Fruit fly (Drosophila melanogaster) whole organism, pupa: Measurements from ENCODE around the gene ppk23.
A peak's percentile ranks its signal among the peaks of the same experiment; 100 is the strongest.

ENCODE experiments used
- CG10348 ChIP-seq: fragments of 200-800 bp; sonication (Bioruptor generic); IDR thresholded peaks from 2 replicates; pipeline ENCODE4 v1.3.6; 2022; ENCODE audit warnings: missing biosample characterization, missing genetic modification characterization
- CG12605 ChIP-seq: fragments of 200-800 bp; sonication (Bioruptor generic); IDR thresholded peaks from 2 replicates; pipeline ENCODE4 v1.3.6; 2022; ENCODE audit warnings: missing biosample characterization, missing genetic modification characterization
- CG13204 ChIP-seq: fragments of 200-800 bp; sonication (Bioruptor generic); optimal IDR thresholded peaks from 2 replicates; lab custom pipeline; 2018; ENCODE audit warnings: missing biosample characterization, mild to moderate bottlenecking, missing genetic modification characterization, moderate library complexity
- CG14655 ChIP-seq: fragments of 200-800 bp; sonication (Bioruptor generic); optimal IDR thresholded peaks from 3 replicates; lab custom pipeline; 2017; ENCODE audit warnings: mild to moderate bottlenecking, missing biosample characterization, missing genetic modification reagents, missing genetic modification characterization
- CG15710 ChIP-seq: fragments of 200-800 bp; sonication (Bioruptor generic); optimal IDR thresholded peaks from 2 replicates; lab custom pipeline; 2018; ENCODE audit warnings: missing biosample characterization, mild to moderate bottlenecking, missing genetic modification characterization, moderate library complexity
- CG17806 ChIP-seq: fragments of 200-800 bp; sonication (Bioruptor generic); optimal IDR thresholded peaks from 2 replicates; lab custom pipeline; 2018; ENCODE audit warnings: missing biosample characterization, mild to moderate bottlenecking, missing genetic modification characterization, moderate library complexity
- CG32121 ChIP-seq: fragments of 200-800 bp; sonication (Bioruptor generic); IDR thresholded peaks from 2 replicates; pipeline ENCODE4 v1.3.6; 2022; ENCODE audit warnings: missing biosample characterization, missing genetic modification characterization
- CG34367 ChIP-seq: fragments of 200-800 bp; sonication (Bioruptor generic); optimal IDR thresholded peaks from 2 replicates; lab custom pipeline; 2018; ENCODE audit warnings: missing biosample characterization, mild to moderate bottlenecking, missing genetic modification characterization
- CG4496 ChIP-seq: fragments of 200-800 bp; sonication (Bioruptor generic); IDR thresholded peaks from 3 replicates; pipeline ENCODE4 v1.3.6; 2022; ENCODE audit warnings: missing biosample characterization, missing genetic modification characterization
- CG8159 ChIP-seq: fragments of 200-800 bp; sonication (Bioruptor generic); optimal IDR thresholded peaks from 3 replicates; lab custom pipeline; 2018; ENCODE audit warnings: missing biosample characterization, mild to moderate bottlenecking, missing genetic modification characterization, moderate library complexity
- CG8301 ChIP-seq: fragments of 200-800 bp; sonication (Bioruptor generic); optimal IDR thresholded peaks from 2 replicates; lab custom pipeline; 2018; ENCODE audit warnings: missing biosample characterization, mild to moderate bottlenecking, missing genetic modification characterization
- CG9948 ChIP-seq: fragments of 200-800 bp; sonication (Bioruptor generic); optimal IDR thresholded peaks from 2 replicates; lab custom pipeline; 2018; ENCODE audit warnings: missing biosample characterization, mild to moderate bottlenecking, missing genetic modification characterization, moderate library complexity
- D1 ChIP-seq: fragments of 200-800 bp; sonication (Bioruptor generic); optimal IDR thresholded peaks from 2 replicates; lab custom pipeline; 2018; ENCODE audit warnings: missing biosample characterization, mild to moderate bottlenecking, missing genetic modification characterization, moderate library complexity
- EcR ChIP-seq: fragments of 200-800 bp; sonication (Bioruptor generic); optimal IDR thresholded peaks from 3 replicates; lab custom pipeline; 2019; ENCODE audit warnings: missing biosample characterization, missing genetic modification characterization, mild to moderate bottlenecking, moderate library complexity, missing genetic modification reagents
- Ets98B ChIP-seq: fragments of 200-800 bp; sonication (Bioruptor generic); IDR thresholded peaks from 2 replicates; pipeline ENCODE4 v1.3.6; 2022; ENCODE audit warnings: missing biosample characterization, missing genetic modification characterization
- Pif1A ChIP-seq: fragments of 200-800 bp; sonication (Bioruptor generic); optimal IDR thresholded peaks from 3 replicates; lab custom pipeline; 2016; ENCODE audit warnings: missing biosample characterization, missing genetic modification characterization
- Pif1B ChIP-seq: fragments of 200-800 bp; sonication (Bioruptor generic); optimal IDR thresholded peaks from 3 replicates; lab custom pipeline; 2016; ENCODE audit warnings: missing biosample characterization, missing genetic modification characterization
- Snoo ChIP-seq: fragments of 200-800 bp; sonication (Bioruptor generic); optimal IDR thresholded peaks from 3 replicates; lab custom pipeline; 2017; ENCODE audit warnings: missing biosample characterization, mild to moderate bottlenecking, missing genetic modification characterization, inconsistent platforms
- fd96Ca ChIP-seq: fragments of 200-800 bp; sonication (Bioruptor generic); IDR thresholded peaks from 3 replicates; pipeline ENCODE4 v1.3.6; 2022; ENCODE audit warnings: missing biosample characterization, missing genetic modification characterization
- gl ChIP-seq: fragments of 200-800 bp; sonication (Bioruptor generic); optimal IDR thresholded peaks from 2 replicates; lab custom pipeline; 2018; ENCODE audit warnings: missing biosample characterization, mild to moderate bottlenecking, missing genetic modification characterization
- rn ChIP-seq: fragments of 200-800 bp; sonication (Bioruptor generic); IDR thresholded peaks from 2 replicates; pipeline ENCODE4 v1.3.6; 2022; ENCODE audit warnings: missing biosample characterization, missing genetic modification characterization

Gene ppk23

DNA sequence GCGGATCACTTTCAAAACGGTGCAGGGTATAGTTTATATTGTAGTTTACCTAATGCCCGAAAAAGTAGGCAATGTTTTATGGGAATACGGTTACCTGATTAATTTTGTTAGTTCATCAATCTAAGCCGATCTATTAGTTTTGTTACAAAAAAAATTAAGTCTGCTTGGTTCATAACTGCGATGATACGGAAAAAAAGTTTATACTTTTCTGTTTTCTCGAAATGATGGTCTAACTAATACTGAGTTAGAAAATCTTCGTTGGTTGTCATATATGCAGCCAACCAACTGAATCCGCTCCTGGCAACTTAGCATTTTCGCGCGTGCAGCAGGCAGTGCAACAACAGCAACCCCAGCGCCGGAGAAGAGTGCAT lies 7.1 kb downstream of the ppk23 start:
- peak; percentile 96 for TF ChIP-seq Snoo (tag; lab: Kevin White, UChicago)
- TF ChIP-seq CG15710 (tag; lab: Kevin White, UChicago), result peak; percentile 96
- peak; percentile 57; the same call in 1 of the 2 replicates for TF ChIP-seq CG12605 (GFP tag; lab: Robert Waterston, UW)
- peak; percentile 78 for TF ChIP-seq CG13204 (GFP tag; lab: Kevin White, UChicago)
- TF ChIP-seq EcR (GFP tag; lab: Kevin White, UChicago), result no peak
- peak; percentile 83; the same call in 2 of the 3 replicates for TF ChIP-seq fd96Ca (GFP tag; lab: Robert Waterston, UW)
- TF ChIP-seq D1 (tag; lab: Kevin White, UChicago), result peak; percentile 92
- TF ChIP-seq rn (GFP tag; lab: Robert Waterston, UW), result peak; percentile 79
- TF ChIP-seq CG4496 (GFP tag; lab: Robert Waterston, UW), result peak; percentile 82
- TF ChIP-seq CG8301, result peak; percentile 96
- TF ChIP-seq gl (tag; lab: Kevin White, UChicago), result peak; percentile 76
- TF ChIP-seq CG32121 (GFP tag; lab: Robert Waterston, UW), result peak; percentile 86
- peak; percentile 98 for TF ChIP-seq CG9948 (tag; lab: Kevin White, UChicago)
- peak; percentile 79 for TF ChIP-seq CG10348 (GFP tag; lab: Robert Waterston, UW)
- peak; percentile 74 for TF ChIP-seq Ets98B (GFP tag; lab: Robert Waterston, UW)
- TF ChIP-seq Pif1B, result peak; percentile 88
- TF ChIP-seq CG14655 (GFP tag; lab: Kevin White, UChicago), result peak; percentile 98
- peak; percentile 94 for TF ChIP-seq CG17806 (tag; lab: Kevin White, UChicago)
- TF ChIP-seq CG34367, result peak; percentile 93
- TF ChIP-seq Pif1A (GFP tag; lab: Kevin White, UChicago), result peak; percentile 93
- peak; percentile 98 for TF ChIP-seq CG8159 (tag; lab: Kevin White, UChicago)

DNA sequence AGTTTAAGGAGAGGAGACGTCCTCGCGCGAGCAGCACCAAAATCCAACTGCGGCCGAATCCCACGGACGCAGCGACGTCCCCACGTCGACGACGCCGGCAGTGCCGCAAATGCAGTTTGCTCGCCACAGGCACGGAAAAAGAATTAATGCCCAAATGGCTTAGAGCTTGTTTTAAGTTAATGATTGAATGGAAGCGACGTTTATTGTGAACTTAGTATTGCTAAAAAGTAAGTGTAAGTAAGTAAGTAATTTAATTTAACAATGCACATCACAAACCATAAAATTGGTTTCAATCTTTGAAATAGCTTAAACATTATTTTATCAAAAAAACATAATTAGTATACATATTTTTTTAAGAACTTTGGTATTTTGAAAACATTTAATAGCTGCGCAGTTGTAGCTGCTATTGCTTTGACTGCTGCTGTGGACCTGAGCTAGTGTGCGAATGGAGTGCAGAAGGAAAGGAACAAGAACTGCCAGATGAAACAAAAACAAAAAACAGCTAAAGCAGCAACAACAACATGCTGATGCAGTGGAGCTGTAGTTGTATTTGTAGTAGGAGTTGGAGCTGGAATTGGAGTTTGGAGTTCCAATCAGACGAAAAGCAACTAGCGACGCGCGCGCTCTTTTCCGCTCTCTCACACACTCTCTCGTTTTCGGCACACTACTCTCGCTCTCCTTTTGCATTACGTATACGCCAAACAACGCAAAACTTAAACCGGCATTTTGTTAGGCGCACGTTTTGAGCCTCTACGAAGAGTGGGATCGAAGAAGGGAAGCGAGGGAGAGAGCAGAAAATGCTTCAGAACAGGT lies 7.7 kb downstream of the ppk23 start, which contains the start of gene CG43658:
TSS of gene CG43658 (minus strand) at position 51 of the 813 bp plus-strand sequence.
- TF ChIP-seq CG13204 (GFP tag; lab: Kevin White, UChicago) (peak; percentile 88), CG4496 (GFP tag; lab: Robert Waterston, UW) (peak; percentile 86), Ets98B (GFP tag; lab: Robert Waterston, UW) (peak; percentile 78), CG14655 (GFP tag; lab: Kevin White, UChicago) (peak; percentile 98), CG9948 (tag; lab: Kevin White, UChicago) (peak; percentile 96), CG32121 (GFP tag; lab: Robert Waterston, UW) (peak; percentile 81), D1 (tag; lab: Kevin White, UChicago) (peak; percentile 94), EcR (GFP tag; lab: Kevin White, UChicago) (no peak), Pif1B (peak; percentile 94), CG8159 (tag; lab: Kevin White, UChicago) (peak; percentile 97), fd96Ca (GFP tag; lab: Robert Waterston, UW) (peak; percentile 69; the same call in 2 of the 3 replicates), CG12605 (GFP tag; lab: Robert Waterston, UW) (peak; percentile 81), CG17806 (tag; lab: Kevin White, UChicago) (peak; percentile 92), CG8301 (peak; percentile 97), CG34367 (peak; percentile 94), Pif1A (GFP tag; lab: Kevin White, UChicago) (peak; percentile 91), Snoo (tag; lab: Kevin White, UChicago) (peak; percentile 92), rn (GFP tag; lab: Robert Waterston, UW) (peak; percentile 76), CG10348 (GFP tag; lab: Robert Waterston, UW) (peak; percentile 32; the same call in 1 of the 2 replicates), CG15710 (tag; lab: Kevin White, UChicago) (peak; percentile 96), gl (tag; lab: Kevin White, UChicago) (peak; percentile 85)

DNA sequence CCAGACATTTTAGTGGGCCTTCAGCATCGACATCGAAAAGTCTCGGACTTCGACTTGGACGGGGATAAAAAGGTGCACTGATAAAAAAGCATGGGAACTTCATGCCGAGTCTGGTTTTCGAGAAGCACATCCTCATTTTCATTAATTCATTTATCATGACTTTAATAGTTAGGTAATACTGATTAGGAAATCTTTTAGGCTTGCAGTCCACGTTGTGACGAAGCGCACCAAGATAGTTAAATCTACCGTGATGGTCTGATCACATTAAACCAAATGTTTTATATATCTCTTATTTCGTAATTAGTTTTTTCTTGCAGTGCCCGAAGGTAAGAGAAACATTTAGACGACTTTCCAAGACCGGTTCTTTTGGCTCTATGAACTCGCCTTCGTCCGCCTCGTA lies 10.3 kb downstream of the ppk23 start:
- peak; percentile 82 for TF ChIP-seq CG8301
- TF ChIP-seq CG12605 (GFP tag; lab: Robert Waterston, UW), result no peak
- peak; percentile 59 for TF ChIP-seq CG13204 (GFP tag; lab: Kevin White, UChicago)
- TF ChIP-seq CG9948 (tag; lab: Kevin White, UChicago), result peak; percentile 78
- peak; percentile 52 for TF ChIP-seq gl (tag; lab: Kevin White, UChicago)
- peak; percentile 85 for TF ChIP-seq CG14655 (GFP tag; lab: Kevin White, UChicago)
- no peak for TF ChIP-seq CG10348 (GFP tag; lab: Robert Waterston, UW)
- peak; percentile 71 for TF ChIP-seq CG17806 (tag; lab: Kevin White, UChicago)
- peak; percentile 66 for TF ChIP-seq Pif1A (GFP tag; lab: Kevin White, UChicago)
- TF ChIP-seq CG4496 (GFP tag; lab: Robert Waterston, UW), result no peak; the same call in 1 of the 3 replicates
- TF ChIP-seq CG8159 (tag; lab: Kevin White, UChicago), result peak; percentile 82
- TF ChIP-seq fd96Ca (GFP tag; lab: Robert Waterston, UW), result peak; percentile 42; the same call in 1 of the 3 replicates
- peak; percentile 73 for TF ChIP-seq CG34367
- TF ChIP-seq D1 (tag; lab: Kevin White, UChicago), result peak; percentile 37
- TF ChIP-seq EcR (GFP tag; lab: Kevin White, UChicago), result peak; percentile 41
- peak; percentile 67 for TF ChIP-seq Pif1B
- peak; percentile 81 for TF ChIP-seq CG15710 (tag; lab: Kevin White, UChicago)
- TF ChIP-seq Snoo (tag; lab: Kevin White, UChicago), result no peak

DNA sequence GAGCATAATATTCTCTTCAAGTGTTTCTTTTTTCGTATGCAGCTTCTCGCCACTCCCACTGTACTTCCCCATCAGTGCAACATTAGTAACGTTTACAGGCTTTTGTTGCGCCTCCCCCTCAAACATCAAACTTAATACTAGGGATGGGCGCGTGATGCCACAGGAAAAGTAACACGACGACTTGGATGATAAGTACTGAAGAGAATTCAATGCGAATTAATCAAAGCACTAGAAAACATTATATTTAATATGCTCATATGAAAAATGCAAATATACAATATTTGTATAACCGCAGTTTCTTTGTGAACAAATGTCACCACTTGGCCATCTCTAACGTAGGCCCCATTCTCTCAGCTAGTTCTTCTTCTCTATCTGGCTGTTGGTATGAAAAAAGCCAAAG lies 13.9 kb downstream of the ppk23 start:
- TF ChIP-seq Snoo (tag; lab: Kevin White, UChicago), result no peak
- no peak for TF ChIP-seq D1 (tag; lab: Kevin White, UChicago)
- no peak for TF ChIP-seq CG17806 (tag; lab: Kevin White, UChicago)
- TF ChIP-seq CG12605 (GFP tag; lab: Robert Waterston, UW), result peak; percentile 52
- peak; percentile 48; the same call in 1 of the 3 replicates for TF ChIP-seq CG4496 (GFP tag; lab: Robert Waterston, UW)
- TF ChIP-seq CG13204 (GFP tag; lab: Kevin White, UChicago), result no peak
- peak; percentile 52 for TF ChIP-seq CG14655 (GFP tag; lab: Kevin White, UChicago)
- peak; percentile 61; the same call in 2 of the 3 replicates for TF ChIP-seq fd96Ca (GFP tag; lab: Robert Waterston, UW)
- no peak for TF ChIP-seq CG10348 (GFP tag; lab: Robert Waterston, UW)
- no peak for TF ChIP-seq gl (tag; lab: Kevin White, UChicago)
- no peak for TF ChIP-seq CG8159 (tag; lab: Kevin White, UChicago)
- TF ChIP-seq Ets98B (GFP tag; lab: Robert Waterston, UW), result peak; percentile 28
- no peak for TF ChIP-seq CG34367
- no peak for TF ChIP-seq CG9948 (tag; lab: Kevin White, UChicago)
- peak; percentile 23 for TF ChIP-seq CG8301
- no peak for TF ChIP-seq rn (GFP tag; lab: Robert Waterston, UW)
- no peak for TF ChIP-seq EcR (GFP tag; lab: Kevin White, UChicago)
- TF ChIP-seq Pif1B, result no peak
- TF ChIP-seq Pif1A (GFP tag; lab: Kevin White, UChicago), result peak; percentile 24
- no peak for TF ChIP-seq CG15710 (tag; lab: Kevin White, UChicago)
- 0 out of 2 replicates have a peak, but pooled peaks have one; percentile 43 for TF ChIP-seq CG32121 (GFP tag; lab: Robert Waterston, UW)
